Fruit fly (Drosophila melanogaster): ENCODE results near the gene Mst87F.

The Mst87F gene

DNA sequence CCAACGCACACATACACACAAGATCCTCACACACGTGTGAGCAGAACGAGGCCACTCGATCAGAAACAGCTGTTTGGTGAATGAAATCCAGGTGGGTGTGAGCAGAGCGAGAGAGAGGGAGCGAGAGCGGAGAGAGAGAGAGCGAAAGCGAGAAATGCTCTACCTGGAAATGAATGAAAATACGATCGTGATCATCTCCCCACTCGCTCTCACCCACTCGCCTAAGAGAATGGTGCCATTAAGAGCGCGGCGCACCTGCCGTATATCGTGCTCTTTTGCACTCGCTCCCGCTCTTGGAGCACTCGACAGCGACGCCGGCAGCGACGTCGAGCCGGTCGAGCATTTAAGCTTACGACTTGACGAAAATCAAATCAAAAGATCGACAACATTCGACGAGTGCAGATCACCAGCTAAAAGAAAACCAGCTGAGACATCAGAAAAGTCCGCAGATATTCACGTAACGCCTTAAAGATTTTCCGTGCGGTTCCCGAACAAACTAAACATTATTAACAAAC lies 15.0 kb downstream of the Mst87F start, which contains the start of the genes tal-1A, tal-2A, tal-3A and tal-AA:
tal-1A (plus strand) TSS at position 374 of the 515 bp plus-strand sequence.
tal-2A (plus strand) TSS at position 374 of the 515 bp plus-strand sequence.
tal-3A (plus strand) TSS at position 374 of the 515 bp plus-strand sequence.
tal-AA (plus strand) TSS at position 374 of the 515 bp plus-strand sequence.
- TF ChIP-seq CG33017 (tag; optimal IDR thresholded peaks at IDR 0.05) = no peak
- peak; percentile 79 for TF ChIP-seq tj (GFP tag; optimal IDR thresholded peaks at IDR 0.05)
- TF ChIP-seq CG11617 (GFP tag; optimal IDR thresholded peaks at IDR 0.05) = no peak
- no peak for TF ChIP-seq ovo (GFP tag; optimal IDR thresholded peaks at IDR 0.05)
- peak; percentile 45 for TF ChIP-seq Hr96 (GFP tag; optimal IDR thresholded peaks at IDR 0.05)
- TF ChIP-seq Crg-1 (GFP tag; optimal IDR thresholded peaks at IDR 0.05) = peak; percentile 36
- no peak for TF ChIP-seq toe (GFP tag; optimal IDR thresholded peaks at IDR 0.05)
- no peak for TF ChIP-seq cic (GFP tag; optimal IDR thresholded peaks at IDR 0.05)
- TF ChIP-seq pad (GFP tag; optimal IDR thresholded peaks at IDR 0.05) = no peak
- TF ChIP-seq CG1620 (GFP tag; optimal IDR thresholded peaks at IDR 0.05) = no peak
- no peak for TF ChIP-seq CG7045 (GFP tag; optimal IDR thresholded peaks at IDR 0.05)
- no peak for TF ChIP-seq cnc (optimal IDR thresholded peaks at IDR 0.05)
- TF ChIP-seq CG12768 (GFP tag; optimal IDR thresholded peaks at IDR 0.05) = peak; percentile 4
- peak; percentile 36 for TF ChIP-seq bab1 (GFP tag; optimal IDR thresholded peaks at IDR 0.05)
- TF ChIP-seq Clk (GFP tag; optimal IDR thresholded peaks at IDR 0.05) = no peak
- TF ChIP-seq CG7101 (tag; optimal IDR thresholded peaks at IDR 0.05) = no peak
- TF ChIP-seq CG5204 (GFP tag; optimal IDR thresholded peaks at IDR 0.05) = no peak
- TF ChIP-seq Mnt (GFP tag; optimal IDR thresholded peaks at IDR 0.05) = peak; percentile 9
- no peak for TF ChIP-seq CG14711 (tag; optimal IDR thresholded peaks at IDR 0.05)
- no peak for TF ChIP-seq kay (GFP tag; ENCODE audit: borderline replicate concordance)

- TF ChIP-seq cic (GFP tag; optimal IDR thresholded peaks at IDR 0.05) = no peak
These were observed 16.1 kb downstream of the Mst87F start for dm6 chr3R:13811737-13812136.

DNA sequence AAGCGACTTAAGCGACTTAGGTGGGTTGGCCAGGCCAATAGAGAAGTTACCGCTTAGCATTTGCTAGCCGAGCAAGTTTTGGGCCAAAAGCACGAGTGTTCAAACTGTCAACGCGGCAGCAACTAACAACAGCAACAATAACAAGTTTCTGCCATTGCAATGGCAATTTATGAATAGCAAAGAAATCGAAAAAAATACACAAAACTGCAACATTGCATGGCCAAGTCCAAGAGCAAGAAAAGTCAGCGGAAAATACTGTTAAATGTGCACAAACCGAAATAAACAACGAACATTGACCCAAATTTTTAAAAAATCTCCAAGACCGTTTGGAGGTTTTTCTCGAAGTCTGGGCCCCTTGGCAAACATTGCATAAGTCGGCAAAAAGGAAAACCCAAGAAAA lies 17.5 kb downstream of the Mst87F start:
- TF ChIP-seq tj (GFP tag; optimal IDR thresholded peaks at IDR 0.05) (peak; percentile 91), Clk (GFP tag; optimal IDR thresholded peaks at IDR 0.05) (no peak)

dm6 chr3R:13809261-13809660 lies 18.5 kb downstream of the Mst87F start:
- no peak for TF ChIP-seq Crg-1 (GFP tag; optimal IDR thresholded peaks at IDR 0.05)

DNA sequence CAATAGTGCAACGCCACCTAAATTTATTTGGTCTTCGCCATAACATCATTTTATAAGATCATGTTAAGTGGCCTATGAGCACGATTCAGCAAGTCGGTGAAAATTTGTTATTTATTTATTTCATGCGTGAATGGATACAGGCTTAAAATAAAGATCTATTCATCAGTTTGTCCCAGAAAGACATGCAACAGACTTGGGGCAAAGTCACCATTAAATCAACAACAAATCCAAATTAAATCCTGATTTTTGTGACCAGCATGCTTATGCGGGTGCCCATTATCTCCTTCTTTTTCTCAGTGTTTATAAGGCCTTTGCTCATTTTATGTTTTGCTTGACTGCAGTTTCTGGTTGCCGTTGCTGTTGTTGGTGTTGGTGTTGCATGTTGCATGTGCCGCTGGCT lies 19.9 kb downstream of the Mst87F start:
- no peak for TF ChIP-seq cic (GFP tag; optimal IDR thresholded peaks at IDR 0.05)
- TF ChIP-seq ovo (GFP tag; optimal IDR thresholded peaks at IDR 0.05) = no peak
- TF ChIP-seq toe (GFP tag; optimal IDR thresholded peaks at IDR 0.05) = no peak
- TF ChIP-seq bab1 (GFP tag; optimal IDR thresholded peaks at IDR 0.05) = no peak
- no peak for TF ChIP-seq cnc (optimal IDR thresholded peaks at IDR 0.05)
- TF ChIP-seq CG1620 (GFP tag; optimal IDR thresholded peaks at IDR 0.05) = no peak
- TF ChIP-seq Mnt (GFP tag; optimal IDR thresholded peaks at IDR 0.05) = no peak
- no peak for TF ChIP-seq CG12768 (GFP tag; optimal IDR thresholded peaks at IDR 0.05)
- TF ChIP-seq CG33017 (tag; optimal IDR thresholded peaks at IDR 0.05) = no peak
- no peak for TF ChIP-seq CG7101 (tag; optimal IDR thresholded peaks at IDR 0.05)
- no peak for TF ChIP-seq CG7045 (GFP tag; optimal IDR thresholded peaks at IDR 0.05)
- no peak for TF ChIP-seq pad (GFP tag; optimal IDR thresholded peaks at IDR 0.05)
- TF ChIP-seq kay (GFP tag; ENCODE audit: borderline replicate concordance) = no peak
- TF ChIP-seq CG5204 (GFP tag; optimal IDR thresholded peaks at IDR 0.05) = no peak
- TF ChIP-seq tj (GFP tag; optimal IDR thresholded peaks at IDR 0.05) = no peak
- no peak for TF ChIP-seq Clk (GFP tag; optimal IDR thresholded peaks at IDR 0.05)
- no peak for TF ChIP-seq Hr96 (GFP tag; optimal IDR thresholded peaks at IDR 0.05)
- TF ChIP-seq CG11617 (GFP tag; optimal IDR thresholded peaks at IDR 0.05) = no peak
- TF ChIP-seq Crg-1 (GFP tag; optimal IDR thresholded peaks at IDR 0.05) = no peak
- no peak for TF ChIP-seq CG14711 (tag; optimal IDR thresholded peaks at IDR 0.05)

DNA sequence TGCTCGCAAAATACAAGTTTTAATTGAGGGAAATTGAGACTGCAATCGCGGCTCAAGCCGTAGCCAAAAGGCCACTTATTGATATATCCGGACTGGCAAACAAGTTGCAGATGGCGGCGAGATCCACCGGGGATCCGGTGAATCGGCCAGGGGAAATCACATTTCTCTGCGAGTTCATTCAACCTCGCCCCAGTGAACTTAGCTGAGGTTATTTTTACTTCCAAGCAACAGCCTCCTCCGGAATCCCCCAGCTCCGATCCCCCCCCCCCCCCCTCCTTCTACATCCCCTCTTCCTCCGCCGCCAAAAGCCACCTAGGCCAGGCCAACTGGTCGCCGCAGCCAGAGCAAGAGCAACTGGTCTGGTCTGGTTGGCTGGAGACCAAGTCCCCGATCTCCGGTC lies 20.5 kb downstream of the Mst87F start:
- no peak for TF ChIP-seq CG12768 (GFP tag; optimal IDR thresholded peaks at IDR 0.05)
- no peak for TF ChIP-seq Mnt (GFP tag; optimal IDR thresholded peaks at IDR 0.05)
- TF ChIP-seq CG7045 (GFP tag; optimal IDR thresholded peaks at IDR 0.05) = no peak
- TF ChIP-seq cnc (optimal IDR thresholded peaks at IDR 0.05) = no peak
- no peak for TF ChIP-seq CG1620 (GFP tag; optimal IDR thresholded peaks at IDR 0.05)
- TF ChIP-seq Clk (GFP tag; optimal IDR thresholded peaks at IDR 0.05) = no peak
- no peak for TF ChIP-seq CG5204 (GFP tag; optimal IDR thresholded peaks at IDR 0.05)
- no peak for TF ChIP-seq bab1 (GFP tag; optimal IDR thresholded peaks at IDR 0.05)
- TF ChIP-seq CG7101 (tag; optimal IDR thresholded peaks at IDR 0.05) = no peak
- no peak for TF ChIP-seq pad (GFP tag; optimal IDR thresholded peaks at IDR 0.05)
- no peak for TF ChIP-seq cic (GFP tag; optimal IDR thresholded peaks at IDR 0.05)
- no peak for TF ChIP-seq Hr96 (GFP tag; optimal IDR thresholded peaks at IDR 0.05)
- no peak for TF ChIP-seq Crg-1 (GFP tag; optimal IDR thresholded peaks at IDR 0.05)
- TF ChIP-seq tj (GFP tag; optimal IDR thresholded peaks at IDR 0.05) = no peak
- no peak for TF ChIP-seq CG11617 (GFP tag; optimal IDR thresholded peaks at IDR 0.05)
- TF ChIP-seq toe (GFP tag; optimal IDR thresholded peaks at IDR 0.05) = no peak
- no peak for TF ChIP-seq CG14711 (tag; optimal IDR thresholded peaks at IDR 0.05)
- no peak for TF ChIP-seq CG33017 (tag; optimal IDR thresholded peaks at IDR 0.05)
- no peak for TF ChIP-seq ovo (GFP tag; optimal IDR thresholded peaks at IDR 0.05)

DNA sequence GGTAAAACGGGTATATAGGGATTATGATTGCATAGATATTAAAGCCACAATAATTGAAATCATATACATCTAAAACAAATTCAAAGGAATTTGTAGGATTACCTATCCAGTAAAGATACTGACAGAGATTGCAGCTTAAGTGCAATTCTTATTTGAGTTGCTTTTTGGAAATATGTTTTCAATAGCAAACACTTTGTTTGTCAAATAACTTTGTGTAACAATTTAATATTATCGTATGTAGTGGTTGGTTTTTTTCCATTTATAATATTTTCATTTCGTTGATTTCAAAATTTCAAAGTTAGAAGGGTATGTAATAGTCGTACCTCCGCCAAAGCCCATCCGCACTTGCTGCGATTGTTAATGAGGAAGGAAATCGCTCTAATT lies 21.1 kb downstream of the Mst87F start:
- TF ChIP-seq kay (GFP tag; ENCODE audit: borderline replicate concordance) = no peak
- no peak for TF ChIP-seq Hr96 (GFP tag; optimal IDR thresholded peaks at IDR 0.05)
- no peak for TF ChIP-seq CG12768 (GFP tag; optimal IDR thresholded peaks at IDR 0.05)
- no peak for TF ChIP-seq ovo (GFP tag; optimal IDR thresholded peaks at IDR 0.05)
- TF ChIP-seq CG5204 (GFP tag; optimal IDR thresholded peaks at IDR 0.05) = no peak
- TF ChIP-seq cic (GFP tag; optimal IDR thresholded peaks at IDR 0.05) = no peak
- TF ChIP-seq CG1620 (GFP tag; optimal IDR thresholded peaks at IDR 0.05) = no peak
- no peak for TF ChIP-seq tj (GFP tag; optimal IDR thresholded peaks at IDR 0.05)
- no peak for TF ChIP-seq CG11617 (GFP tag; optimal IDR thresholded peaks at IDR 0.05)
- TF ChIP-seq CG14711 (tag; optimal IDR thresholded peaks at IDR 0.05) = no peak
- no peak for TF ChIP-seq Crg-1 (GFP tag; optimal IDR thresholded peaks at IDR 0.05)
- TF ChIP-seq CG7045 (GFP tag; optimal IDR thresholded peaks at IDR 0.05) = no peak
- no peak for TF ChIP-seq toe (GFP tag; optimal IDR thresholded peaks at IDR 0.05)
